Fruit fly (Drosophila melanogaster) whole organism, embryonic: ENCODE measurements around the gene Rfx.

ENCODE experiments used
- Adf1 ChIP-seq: fragments of 200-800 bp; sonication (Bioruptor generic); IDR thresholded peaks from 2 replicates; pipeline ENCODE4 v1.3.6; 2022; ENCODE audit warnings: missing biosample characterization, missing genetic modification characterization
- BtbVII ChIP-seq: fragments of 200-800 bp; sonication (Bioruptor generic); optimal IDR thresholded peaks from 3 replicates; lab custom pipeline; 2017; ENCODE audit warnings: missing biosample characterization, mild to moderate bottlenecking, missing genetic modification characterization
- CG12071 ChIP-seq: fragments of 200-800 bp; sonication (Bioruptor generic); optimal IDR thresholded peaks from 3 replicates; lab custom pipeline; 2018; ENCODE audit warnings: missing biosample characterization, mild to moderate bottlenecking, missing genetic modification characterization
- CG12769 ChIP-seq: fragments of 200-800 bp; sonication (Bioruptor generic); optimal IDR thresholded peaks from 2 replicates; lab custom pipeline; 2019; ENCODE audit warnings: missing biosample characterization, mild to moderate bottlenecking, missing genetic modification characterization, moderate library complexity
- CG1529 ChIP-seq: fragments of 200-800 bp; sonication (Bioruptor generic); optimal IDR thresholded peaks from 3 replicates; lab custom pipeline; 2018; ENCODE audit warnings: missing biosample characterization, missing genetic modification characterization
- CG15601 ChIP-seq: fragments of 200-800 bp; sonication (Bioruptor generic); optimal IDR thresholded peaks from 3 replicates; lab custom pipeline; 2019; ENCODE audit warnings: missing biosample characterization, mild to moderate bottlenecking, missing genetic modification characterization, moderate library complexity
- CG16779 ChIP-seq: fragments of 200-800 bp; sonication (Bioruptor generic); IDR thresholded peaks from 2 replicates; pipeline ENCODE4 v1.3.6; 2022; ENCODE audit warnings: missing biosample characterization, missing genetic modification characterization
- CG17568 ChIP-seq: fragments of 200-800 bp; sonication (Bioruptor generic); optimal IDR thresholded peaks from 2 replicates; lab custom pipeline; 2018; ENCODE audit warnings: missing biosample characterization, mild to moderate bottlenecking, missing genetic modification characterization, moderate library complexity
- CG7271 ChIP-seq: fragments of 200-800 bp; sonication (Bioruptor generic); optimal IDR thresholded peaks from 2 replicates; lab custom pipeline; 2018; ENCODE audit warnings: missing biosample characterization, mild to moderate bottlenecking, missing genetic modification characterization, moderate library complexity
- CG8281 ChIP-seq: fragments of 200-800 bp; sonication (Bioruptor generic); optimal IDR thresholded peaks from 2 replicates; lab custom pipeline; 2018; ENCODE audit warnings: missing biosample characterization, mild to moderate bottlenecking, missing genetic modification characterization, moderate library complexity
- CG8478 ChIP-seq: fragments of >200 bp; optimal IDR thresholded peaks from 2 replicates; lab custom pipeline; 2018
- CG9609 ChIP-seq: fragments of 200-800 bp; sonication (Bioruptor generic); optimal IDR thresholded peaks from 3 replicates; lab custom pipeline; 2016; ENCODE audit warnings: missing biosample characterization, missing genetic modification characterization
- Chrac-16 ChIP-seq: fragments of 200-800 bp; sonication (Bioruptor generic); optimal IDR thresholded peaks from 3 replicates; lab custom pipeline; 2016; ENCODE audit warnings: missing biosample characterization, missing genetic modification characterization
- Dref ChIP-seq: fragments of 200-800 bp; sonication (Bioruptor generic); IDR thresholded peaks from 2 replicates; pipeline ENCODE4 v1.3.6; 2022; ENCODE audit warnings: missing biosample characterization, missing genetic modification characterization
- ERR ChIP-seq: fragments of 200-800 bp; sonication (Bioruptor generic); optimal IDR thresholded peaks from 2 replicates; lab custom pipeline; 2016; ENCODE audit warnings: missing biosample characterization, missing genetic modification characterization
- Ets65A ChIP-seq: fragments of 200-800 bp; sonication (Bioruptor generic); peaks from one replicate; lab custom pipeline; 2016; ENCODE audit warnings: missing biosample characterization, missing genetic modification characterization
- Hand ChIP-seq: fragments of 200-800 bp; sonication (Bioruptor generic); optimal IDR thresholded peaks from 2 replicates; lab custom pipeline; 2017; ENCODE audit warnings: mild to moderate bottlenecking, missing biosample characterization, missing genetic modification reagents, missing genetic modification characterization
- Hey ChIP-seq: fragments of 200-800 bp; sonication (Bioruptor generic); optimal IDR thresholded peaks from 3 replicates; lab custom pipeline; 2018; ENCODE audit warnings: missing biosample characterization, mild to moderate bottlenecking, missing genetic modification characterization
- Hr3 ChIP-seq: fragments of 200-800 bp; sonication (Bioruptor generic); optimal IDR thresholded peaks from 3 replicates; lab custom pipeline; 2016; ENCODE audit warnings: missing biosample characterization, missing genetic modification characterization
- Hsf ChIP-seq: fragments of 200-800 bp; sonication (Bioruptor generic); optimal IDR thresholded peaks from 3 replicates; lab custom pipeline; 2016; ENCODE audit warnings: missing biosample characterization, missing genetic modification characterization
- Jarid2 ChIP-seq: fragments of 200-800 bp; sonication (Bioruptor generic); optimal IDR thresholded peaks from 3 replicates; lab custom pipeline; 2017; ENCODE audit warnings: mild to moderate bottlenecking, missing biosample characterization, missing genetic modification reagents, missing genetic modification characterization
- MTF-1 ChIP-seq: fragments of 200-800 bp; sonication (Bioruptor generic); optimal IDR thresholded peaks from 2 replicates; lab custom pipeline; 2018; ENCODE audit warnings: missing biosample characterization, mild to moderate bottlenecking, missing genetic modification characterization, borderline replicate concordance
- Mad ChIP-seq: fragments of 200-800 bp; sonication (Bioruptor generic); optimal IDR thresholded peaks from 2 replicates; lab custom pipeline; 2016; ENCODE audit warnings: missing biosample characterization, missing genetic modification characterization
- Med ChIP-seq: fragments of 200-800 bp; sonication (Bioruptor generic); peaks from one replicate; lab custom pipeline; 2016; ENCODE audit warnings: missing biosample characterization, missing genetic modification characterization, mild to moderate bottlenecking, inconsistent platforms, moderate library complexity
- Oaz ChIP-seq: fragments of 200-800 bp; sonication (Bioruptor generic); IDR thresholded peaks from 2 replicates; pipeline ENCODE4 v1.3.6; 2022; ENCODE audit warnings: missing biosample characterization, missing genetic modification characterization
- Oli ChIP-seq: fragments of 200-800 bp; sonication (Bioruptor generic); optimal IDR thresholded peaks from 2 replicates; lab custom pipeline; 2018; ENCODE audit warnings: missing biosample characterization, mild to moderate bottlenecking, missing genetic modification characterization, moderate library complexity
- Pdp1 ChIP-seq, 2 experiments: fragments of 200-800 bp; sonication (Bioruptor generic); optimal IDR thresholded peaks; 3 replicates each; lab custom pipeline; 2016; ENCODE audit warnings: missing biosample characterization in 2 of 2, missing genetic modification characterization in 2 of 2, mild to moderate bottlenecking in 1 of 2, moderate library complexity in 1 of 2
- Side ChIP-seq: fragments of 200-800 bp; sonication (Bioruptor generic); optimal IDR thresholded peaks from 2 replicates; lab custom pipeline; 2016; ENCODE audit warnings: missing biosample characterization, missing genetic modification characterization
- ac ChIP-seq: fragments of 200-800 bp; sonication (Bioruptor generic); optimal IDR thresholded peaks from 3 replicates; lab custom pipeline; 2017; ENCODE audit warnings: missing biosample characterization, mild to moderate bottlenecking, missing genetic modification characterization
- bbx ChIP-seq: fragments of 200-800 bp; sonication (Bioruptor generic); IDR thresholded peaks from 2 replicates; pipeline ENCODE4 v1.3.6; 2022; ENCODE audit warnings: missing biosample characterization, missing genetic modification characterization; ENCODE audit not compliant: partially characterized antibody
- cg ChIP-seq: fragments of 200-800 bp; sonication (Bioruptor generic); optimal IDR thresholded peaks from 3 replicates; lab custom pipeline; 2019; ENCODE audit warnings: missing biosample characterization, mild to moderate bottlenecking, missing genetic modification characterization, moderate library complexity
- cwo ChIP-seq: fragments of 200-800 bp; sonication (Bioruptor generic); optimal IDR thresholded peaks from 3 replicates; lab custom pipeline; 2017; ENCODE audit warnings: missing biosample characterization, missing genetic modification characterization, mild to moderate bottlenecking, moderate library complexity, missing genetic modification reagents
- eyg ChIP-seq: fragments of 200-800 bp; sonication (Bioruptor generic); optimal IDR thresholded peaks from 3 replicates; lab custom pipeline; 2016; ENCODE audit warnings: missing biosample characterization, missing genetic modification characterization
- fd64A ChIP-seq: fragments of 200-800 bp; sonication (Bioruptor generic); optimal IDR thresholded peaks from 3 replicates; lab custom pipeline; 2018; ENCODE audit warnings: missing biosample characterization, mild to moderate bottlenecking, missing genetic modification characterization
- fd96Cb ChIP-seq: fragments of 200-800 bp; sonication (Bioruptor generic); optimal IDR thresholded peaks from 2 replicates; lab custom pipeline; 2018; ENCODE audit warnings: missing biosample characterization, mild to moderate bottlenecking, missing genetic modification characterization, moderate library complexity
- gfzf ChIP-seq: fragments of 200-800 bp; sonication (Bioruptor generic); optimal IDR thresholded peaks from 2 replicates; lab custom pipeline; 2016; ENCODE audit warnings: missing biosample characterization, mild to moderate bottlenecking, missing genetic modification characterization, moderate library complexity
- kah ChIP-seq: fragments of 200-800 bp; sonication (Bioruptor generic); optimal IDR thresholded peaks from 2 replicates; lab custom pipeline; 2018; ENCODE audit warnings: missing biosample characterization, mild to moderate bottlenecking, missing genetic modification characterization
- pb ChIP-seq: fragments of 200-800 bp; sonication (Bioruptor generic); optimal IDR thresholded peaks from 3 replicates; lab custom pipeline; 2016; ENCODE audit warnings: missing biosample characterization, missing genetic modification characterization
- rib ChIP-seq: fragments of 200-800 bp; sonication (Bioruptor generic); IDR thresholded peaks from 2 replicates; pipeline ENCODE4 v1.3.6; 2022; ENCODE audit warnings: missing biosample characterization, missing genetic modification characterization
- wek ChIP-seq: fragments of 200-800 bp; sonication (Bioruptor generic); optimal IDR thresholded peaks from 3 replicates; lab custom pipeline; 2018; ENCODE audit warnings: missing biosample characterization, mild to moderate bottlenecking, missing genetic modification characterization, moderate library complexity
- z ChIP-seq: fragments of 200-800 bp; sonication (Bioruptor generic); IDR thresholded peaks from 3 replicates; pipeline ENCODE4 v1.3.6; 2022; ENCODE audit warnings: missing biosample characterization, missing genetic modification characterization

Rfx gene

DNA sequence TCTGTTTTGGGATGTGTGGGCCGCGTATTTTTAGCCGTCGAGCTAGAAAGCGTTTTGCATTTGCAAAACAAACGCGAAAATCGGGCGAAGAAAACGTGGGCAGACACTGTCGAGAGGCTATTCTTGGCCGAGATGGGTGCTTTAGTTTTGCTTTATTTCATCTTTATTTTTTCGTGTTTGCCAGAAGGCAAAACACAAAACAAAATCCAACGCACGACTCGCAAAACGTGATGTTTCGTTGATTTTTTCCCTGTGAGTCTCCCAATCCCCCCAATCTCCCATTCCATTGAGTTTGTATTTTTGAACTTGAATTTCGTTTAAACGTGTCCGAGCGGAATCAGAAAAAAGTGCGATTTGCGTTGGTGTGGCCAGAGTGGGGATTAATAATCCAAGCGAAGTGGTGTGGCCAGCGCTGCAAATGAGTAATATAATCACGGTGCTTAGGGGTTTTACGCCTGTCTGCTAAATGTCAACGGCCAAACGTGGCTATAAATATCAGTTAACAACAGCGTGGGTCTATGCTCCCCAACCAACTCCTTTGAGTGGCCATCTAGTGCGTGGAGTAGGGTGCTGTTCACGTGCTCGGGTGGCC lies 12.1 kb upstream of the Rfx start (continued):
- TF ChIP-seq gfzf (peak; percentile 38), Adf1 (GFP tag; lab: Robert Waterston, UW) (no peak), CG16779 (no peak), rib (GFP tag; lab: Robert Waterston, UW) (0 out of 2 replicates have a peak, but pooled peaks have one; percentile 25), fd64A (no peak), wek (GFP tag; lab: Kevin White, UChicago) (no peak), CG12071 (GFP tag; lab: Kevin White, UChicago) (no peak), BtbVII (GFP tag; lab: Kevin White, UChicago) (no peak), Hr3 (GFP tag; lab: Kevin White, UChicago) (no peak), CG15601 (tag; lab: Kevin White, UChicago) (no peak), eyg (GFP tag; lab: Kevin White, UChicago) (no peak), cwo (GFP tag; lab: Kevin White, UChicago) (peak; percentile 97), Hsf (GFP tag; lab: Kevin White, UChicago) (no peak), CG8478 (lab: Kevin White, UChicago) (no peak), CG12769 (peak; percentile 71), CG7271 (tag; lab: Kevin White, UChicago) (no peak), CG1529 (GFP tag; lab: Kevin White, UChicago) (no peak), bbx (GFP tag; lab: Robert Waterston, UW) (0 out of 2 replicates have a peak, but pooled peaks have one; percentile 20), Mad (GFP tag; lab: Kevin White, UChicago) (no peak), cg (no peak), Jarid2 (GFP tag; lab: Kevin White, UChicago) (no peak), Med (GFP tag; lab: Kevin White, UChicago) (peak; percentile 75), Chrac-16 (GFP tag; lab: Kevin White, UChicago) (no peak), z (GFP tag; lab: Robert Waterston, UW) (no peak), CG8281 (tag; lab: Kevin White, UChicago) (no peak), Oaz (GFP tag; lab: Robert Waterston, UW) (no peak)

DNA sequence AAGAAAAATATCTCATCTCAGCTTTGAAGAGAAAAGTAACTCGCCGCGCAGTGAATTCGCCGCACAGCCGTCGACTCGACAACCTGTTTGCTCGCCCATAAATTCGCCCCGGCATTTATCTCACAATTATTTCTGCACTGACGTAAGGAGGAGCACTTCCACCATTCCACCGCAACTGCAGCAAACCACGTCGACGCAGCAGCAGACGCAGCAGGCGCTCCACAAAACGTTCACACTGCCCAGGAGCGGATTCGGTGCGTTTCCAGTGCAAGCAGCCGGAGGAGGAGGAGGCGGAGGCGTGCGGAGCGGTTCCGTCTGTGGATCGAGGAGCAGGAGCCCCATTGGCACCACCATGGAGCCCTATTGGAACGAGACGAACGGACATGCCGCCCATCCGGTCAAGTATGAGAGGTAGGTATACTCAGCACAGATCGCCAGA lies 11.2 kb upstream of the Rfx start:
- no peak for TF ChIP-seq ERR (GFP tag; lab: Kevin White, UChicago)
- no peak for TF ChIP-seq CG17568 (GFP tag; lab: Kevin White, UChicago)
- peak; percentile 58 for TF ChIP-seq Med (GFP tag; lab: Kevin White, UChicago)
- TF ChIP-seq Pdp1 (GFP tag; optimal IDR thresholded peaks at IDR 0.05; lab: Kevin White, UChicago) = peak in 1 of 2 experiments; percentile 29
- no peak for TF ChIP-seq MTF-1 (GFP tag; lab: Kevin White, UChicago)
- TF ChIP-seq CG9609 (GFP tag; lab: Kevin White, UChicago) = no peak
- no peak for TF ChIP-seq ac (GFP tag; lab: Kevin White, UChicago)
- no peak for TF ChIP-seq Hand
- no peak for TF ChIP-seq Oli (tag; lab: Kevin White, UChicago)
- TF ChIP-seq Ets65A (GFP tag; lab: Kevin White, UChicago) = peak; percentile 41
- no peak for TF ChIP-seq Hey (tag; lab: Kevin White, UChicago)
- TF ChIP-seq Dref (GFP tag; lab: Robert Waterston, UW) = no peak
- TF ChIP-seq fd96Cb = no peak
- TF ChIP-seq kah (GFP tag; lab: Kevin White, UChicago) = peak; percentile 92
- TF ChIP-seq Side = no peak
- TF ChIP-seq pb (GFP tag; lab: Kevin White, UChicago) = no peak
